Worm (Caenorhabditis elegans): Measurements from ENCODE around the gene C14A11.2.
A peak's percentile ranks its signal among the peaks of the same experiment; 100 is the strongest.

The C14A11.2 gene

DNA sequence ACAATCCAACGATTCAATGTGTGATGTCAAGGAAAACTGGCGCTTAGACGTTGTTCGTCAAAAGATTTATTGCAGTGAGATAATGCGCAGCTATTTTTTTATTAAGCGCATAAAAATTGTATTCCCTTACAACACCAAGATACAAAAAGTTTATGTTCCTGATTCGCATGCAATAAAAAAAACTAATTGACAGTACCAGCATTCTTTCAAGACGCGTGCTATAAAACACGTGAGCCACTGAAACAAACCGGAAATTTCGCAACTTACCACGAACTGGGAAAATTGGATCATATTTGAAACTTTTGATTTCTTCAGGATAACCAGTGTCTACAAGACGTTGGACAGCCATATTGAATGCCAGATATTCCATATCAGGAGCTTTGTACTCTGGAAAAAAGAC lies 34.6 kb downstream of the C14A11.2 start:
- TF ChIP-seq hlh-8 (tag; optimal IDR thresholded peaks at IDR 0.05) (no peak), ama-1 (optimal IDR thresholded peaks at IDR 0.05) (no peak), rnt-1 (tag; optimal IDR thresholded peaks at IDR 0.05) (no peak), nhr-232 (tag; optimal IDR thresholded peaks at IDR 0.05) (no peak), ztf-16 (tag; optimal IDR thresholded peaks at IDR 0.05) (no peak), nhr-11 (tag; optimal IDR thresholded peaks at IDR 0.05) (no peak), C08G9.2 (tag; optimal IDR thresholded peaks at IDR 0.05) (no peak), fkh-10 (GFP tag; optimal IDR thresholded peaks at IDR 0.05) (no peak), elt-2 (tag; optimal IDR thresholded peaks at IDR 0.05) (no peak), pat-9 (tag; optimal IDR thresholded peaks at IDR 0.05) (no peak), ref-2 (tag; optimal IDR thresholded peaks at IDR 0.05) (no peak), K09A11.1 (tag; optimal IDR thresholded peaks at IDR 0.05; ENCODE audit: insufficient read depth) (no peak), ceh-31 (tag; optimal IDR thresholded peaks at IDR 0.05) (no peak)

- TF ChIP-seq hlh-13 (GFP tag; optimal IDR thresholded peaks at IDR 0.05) (no peak), ceh-45 (GFP tag; IDR thresholded peaks at IDR 0.05) (no peak), T23F11.4 (GFP tag; optimal IDR thresholded peaks at IDR 0.05) (no peak), odd-2 (tag; optimal IDR thresholded peaks at IDR 0.05) (no peak), sox-4 (tag; optimal IDR thresholded peaks at IDR 0.05) (no peak), C08G9.2 (tag; optimal IDR thresholded peaks at IDR 0.05) (no peak), unc-3 (GFP tag; conservative IDR thresholded peaks at IDR 0.05) (no peak), unc-3 (tag; optimal IDR thresholded peaks at IDR 0.05) (no peak), ceh-14 (tag; optimal IDR thresholded peaks at IDR 0.05) (no peak), pha-2 (tag; optimal IDR thresholded peaks at IDR 0.05) (no peak)
Observed at ce11 chrX:2838619-2839018, 35.7 kb downstream of the C14A11.2 start.

DNA sequence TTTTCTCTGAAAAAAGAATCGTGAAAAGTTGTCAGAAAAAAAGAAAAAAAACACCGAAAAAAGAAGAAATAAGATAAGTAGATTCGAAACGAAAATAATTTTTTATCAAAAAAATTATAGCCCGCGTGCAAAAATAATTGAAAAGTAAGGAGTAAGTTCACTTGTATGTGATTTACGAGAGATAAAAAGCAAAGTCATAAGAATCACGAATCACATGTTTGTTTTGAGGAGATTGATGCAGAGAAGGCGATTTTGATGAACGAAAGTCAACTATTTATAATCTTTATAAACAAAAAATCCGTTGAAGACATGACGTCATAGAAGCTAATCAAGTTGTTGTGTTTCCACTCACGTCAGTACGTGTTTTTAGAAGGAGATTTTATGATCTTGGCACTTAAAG lies 37.4 kb downstream of the C14A11.2 start, which contains the start of gene Y71H10B.1:
TSS of gene Y71H10B.1 (minus strand) at position 6 of the 400 bp plus-strand sequence.
- TF ChIP-seq npax-4 (tag; optimal IDR thresholded peaks at IDR 0.05) (no peak), ahr-1 (tag; optimal IDR thresholded peaks at IDR 0.05) (no peak), dmd-4 (tag; optimal IDR thresholded peaks at IDR 0.05; ENCODE audit: borderline replicate concordance) (no peak), C38D4.7 (GFP tag; optimal IDR thresholded peaks at IDR 0.05) (no peak), ama-1 (optimal IDR thresholded peaks at IDR 0.05) (no peak), pros-1 (tag; optimal IDR thresholded peaks at IDR 0.05) (no peak), fax-1 (tag; optimal IDR thresholded peaks at IDR 0.05) (no peak), ceh-30 (tag; optimal IDR thresholded peaks at IDR 0.05) (no peak), gmeb-2 (tag; optimal IDR thresholded peaks at IDR 0.05) (no peak), unc-42 (tag; optimal IDR thresholded peaks at IDR 0.05) (no peak), F13H6.1 (tag; optimal IDR thresholded peaks at IDR 0.05) (no peak), elt-4 (tag; optimal IDR thresholded peaks at IDR 0.05) (no peak), ztf-16 (tag; optimal IDR thresholded peaks at IDR 0.05) (no peak), ceh-2 (tag; optimal IDR thresholded peaks at IDR 0.05) (no peak), unc-86 (tag; optimal IDR thresholded peaks at IDR 0.05) (no peak), tbx-7 (tag; optimal IDR thresholded peaks at IDR 0.05) (no peak), pha-4 (tag; optimal IDR thresholded peaks at IDR 0.05) (no peak), ceh-19 (GFP tag; optimal IDR thresholded peaks at IDR 0.05) (no peak)

DNA sequence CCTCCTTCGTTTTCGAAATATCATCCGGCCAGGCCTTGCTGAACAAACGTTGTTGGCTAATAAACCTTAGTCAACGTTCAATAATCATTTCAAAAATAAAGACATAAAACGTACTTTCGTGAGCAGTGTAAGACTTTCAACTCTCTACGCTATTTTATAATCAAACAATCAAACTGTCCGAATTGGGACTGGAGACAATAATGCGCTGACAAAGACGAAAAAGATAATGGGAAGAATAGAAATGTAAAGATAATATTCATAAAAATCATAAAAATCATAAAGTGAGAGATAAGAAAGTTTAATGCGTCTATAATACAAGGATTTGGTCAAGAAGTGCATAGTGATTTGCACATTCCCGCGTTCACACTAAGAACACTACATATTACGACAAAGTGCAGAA lies 38.8 kb downstream of the C14A11.2 start:
- TF ChIP-seq ceh-14 (tag; optimal IDR thresholded peaks at IDR 0.05) = no peak
- peak; percentile 35 for TF ChIP-seq elt-2 (tag; optimal IDR thresholded peaks at IDR 0.05)

All from whole organism, late embryonic.